Worm (Caenorhabditis elegans) whole organism, L4 larva: ENCODE data around the gene nhr-252.
A peak's percentile ranks its signal among the peaks of the same experiment; 100 is the strongest.

Experiments
- D1046.2 ChIP-seq: fragments of 200-800 bp; sonication (Bioruptor generic); IDR thresholded peaks from 2 replicates; pipeline ENCODE4 v1.3.6; 2022; ENCODE audit warnings: missing genetic modification characterization, missing compliant biosample characterization
- F26F4.8 ChIP-seq: fragments of 200-800 bp; sonication (Bioruptor generic); conservative IDR thresholded peaks from 2 replicates; pipeline ENCODE4 v1.3.6; 2022; ENCODE audit warnings: missing genetic modification characterization, missing compliant biosample characterization
- F37D6.2 ChIP-seq: sonication (generic microtip); optimal IDR thresholded peaks from 2 replicates; lab custom pipeline; 2016; ENCODE audit warnings: mild to moderate bottlenecking, missing genetic modification characterization, missing compliant biosample characterization
- F44E2.7 ChIP-seq: fragments of 200-800 bp; sonication (Bioruptor generic); IDR thresholded peaks from 2 replicates; pipeline ENCODE4 v2.1.2; 2022; ENCODE audit warnings: missing genetic modification characterization, missing compliant biosample characterization
- Y105C5A.15 ChIP-seq: fragments of 200-800 bp; sonication (Bioruptor generic); IDR thresholded peaks from 2 replicates; pipeline ENCODE4 v1.3.6; 2022; ENCODE audit warnings: missing genetic modification characterization, missing compliant biosample characterization
- Y5F2A.4 ChIP-seq: fragments of 200-800 bp; sonication (Bioruptor generic); optimal IDR thresholded peaks from 2 replicates; lab custom pipeline; 2018; ENCODE audit warnings: mild to moderate bottlenecking, missing genetic modification characterization, missing compliant biosample characterization
- ZK337.2 ChIP-seq: fragments of 200-800 bp; sonication (Bioruptor generic); IDR thresholded peaks from 2 replicates; pipeline ENCODE4 v1.3.6; 2022; ENCODE audit warnings: missing genetic modification reagents, missing genetic modification characterization, missing compliant biosample characterization
- aha-1 ChIP-seq: fragments of 150-350 bp; peaks from one replicate; lab custom pipeline; 2014; ENCODE audit warnings: missing biosample characterization, missing genetic modification characterization
- arid-1 ChIP-seq: fragments of 200-800 bp; sonication (Bioruptor generic); conservative IDR thresholded peaks from 2 replicates; pipeline ENCODE4 v1.3.6; 2022; ENCODE audit warnings: missing genetic modification reagents, missing genetic modification characterization, missing compliant biosample characterization
- attf-4 ChIP-seq: sonication (generic microtip); optimal IDR thresholded peaks from 3 replicates; lab custom pipeline; 2017; ENCODE audit warnings: missing biosample characterization, missing genetic modification characterization
- ceh-32 ChIP-seq: sonication (generic microtip); optimal IDR thresholded peaks from 2 replicates; lab custom pipeline; 2016; ENCODE audit warnings: mild to moderate bottlenecking, missing genetic modification characterization, missing compliant biosample characterization; ENCODE audit not compliant: poor library complexity
- ceh-44 ChIP-seq: fragments of 200-800 bp; sonication (Bioruptor generic); IDR thresholded peaks from 2 replicates; pipeline ENCODE4 v1.3.6; 2022; ENCODE audit warnings: missing genetic modification reagents, missing genetic modification characterization, missing compliant biosample characterization
- ceh-62 ChIP-seq: sonication (generic microtip); optimal IDR thresholded peaks from 2 replicates; lab custom pipeline; 2017; ENCODE audit warnings: missing biosample characterization, missing genetic modification characterization
- cey-2 ChIP-seq: sonication (generic microtip); optimal IDR thresholded peaks from 3 replicates; lab custom pipeline; 2017; ENCODE audit warnings: missing genetic modification characterization, mild to moderate bottlenecking, missing compliant biosample characterization, antibody characterized with exemption, borderline replicate concordance; ENCODE audit not compliant: insufficient read depth
- ctbp-1 ChIP-seq: fragments of 200-800 bp; sonication (Bioruptor generic); IDR thresholded peaks from 2 replicates; pipeline ENCODE4 v1.3.6; 2022; ENCODE audit warnings: missing genetic modification reagents, missing genetic modification characterization, missing compliant biosample characterization
- daf-16 ChIP-seq, 3 experiments: sonication (generic microtip); optimal IDR thresholded peaks; 2 replicates each; lab custom pipeline; 2016 to 2017; ENCODE audit warnings: missing genetic modification characterization in 3 of 3, missing genetic modification reagents in 3 of 3, mild to moderate bottlenecking in 2 of 3, missing compliant biosample characterization in 2 of 3, missing biosample characterization in 1 of 3, moderate library complexity in 1 of 3
- daf-8 ChIP-seq: fragments of 200-800 bp; sonication (Bioruptor generic); IDR thresholded peaks from 2 replicates; pipeline ENCODE4 v1.3.6; 2022; ENCODE audit warnings: missing genetic modification characterization, missing compliant biosample characterization
- dmd-8 ChIP-seq: fragments of 200-800 bp; sonication (Bioruptor generic); IDR thresholded peaks from 2 replicates; pipeline ENCODE4 v1.3.6; 2022; ENCODE audit warnings: missing genetic modification characterization, missing compliant biosample characterization
- dmd-9 ChIP-seq: fragments of 200-800 bp; sonication (Bioruptor generic); IDR thresholded peaks from 2 replicates; pipeline ENCODE4 v1.3.6; 2022; ENCODE audit warnings: missing genetic modification reagents, missing genetic modification characterization, missing compliant biosample characterization
- dve-1 ChIP-seq: sonication (generic microtip); optimal IDR thresholded peaks from 2 replicates; lab custom pipeline; 2017; ENCODE audit warnings: antibody characterized with exemption, mild to moderate bottlenecking, missing genetic modification characterization, missing compliant biosample characterization; ENCODE audit not compliant: insufficient read depth
- egl-43 ChIP-seq: fragments of 200-800 bp; sonication (Bioruptor generic); IDR thresholded peaks from 2 replicates; pipeline ENCODE4 v1.3.6; 2022; ENCODE audit warnings: missing genetic modification reagents, missing genetic modification characterization, missing compliant biosample characterization
- fos-1 ChIP-seq: fragments of 150-350 bp; optimal IDR thresholded peaks from 2 replicates; lab custom pipeline; 2014; ENCODE audit warnings: missing biosample characterization, missing genetic modification characterization
- gei-8 ChIP-seq: fragments of 200-800 bp; sonication (Bioruptor generic); optimal IDR thresholded peaks from 2 replicates; lab custom pipeline; 2018; ENCODE audit warnings: mild to moderate bottlenecking, missing genetic modification characterization, missing compliant biosample characterization
- hlh-30 ChIP-seq: sonication (generic microtip); optimal IDR thresholded peaks from 2 replicates; lab custom pipeline; 2017; ENCODE audit warnings: antibody characterized with exemption, mild to moderate bottlenecking, missing genetic modification characterization, missing compliant biosample characterization; ENCODE audit not compliant: insufficient read depth
- hmg-1.1 ChIP-seq: fragments of 200-800 bp; sonication (Bioruptor generic); IDR thresholded peaks from 2 replicates; pipeline ENCODE4 v1.3.6; 2022; ENCODE audit warnings: missing genetic modification reagents, missing genetic modification characterization, missing compliant biosample characterization
- jun-1 ChIP-seq: fragments of 150-350 bp; optimal IDR thresholded peaks from 2 replicates; lab custom pipeline; 2014; ENCODE audit warnings: missing biosample characterization, missing genetic modification reagents, missing genetic modification characterization
- lin-15B ChIP-seq: fragments of 150-350 bp; sonication (generic microtip); optimal IDR thresholded peaks from 3 replicates; lab custom pipeline; 2014; ENCODE audit warnings: missing biosample characterization, missing genetic modification characterization
- lin-39 ChIP-seq: fragments of 150-350 bp; optimal IDR thresholded peaks from 2 replicates; lab custom pipeline; 2014; ENCODE audit warnings: missing biosample characterization, missing genetic modification reagents, missing genetic modification characterization
- madf-9 ChIP-seq: fragments of 200-800 bp; sonication (Bioruptor generic); conservative IDR thresholded peaks from 2 replicates; pipeline ENCODE4 v1.3.6; 2022; ENCODE audit warnings: missing genetic modification reagents, missing genetic modification characterization, missing compliant biosample characterization
- mep-1 ChIP-seq: fragments of 150-350 bp; sonication (generic microtip); optimal IDR thresholded peaks from 3 replicates; lab custom pipeline; 2014; ENCODE audit warnings: missing biosample characterization, missing genetic modification characterization
- mxl-2 ChIP-seq: fragments of 200-800 bp; sonication (Bioruptor generic); conservative IDR thresholded peaks from 2 replicates; pipeline ENCODE4 v1.3.6; 2022; ENCODE audit warnings: missing genetic modification reagents, missing genetic modification characterization, missing compliant biosample characterization
- nhr-11 ChIP-seq: fragments of 150-350 bp; optimal IDR thresholded peaks from 2 replicates; lab custom pipeline; 2014; ENCODE audit warnings: missing biosample characterization, missing genetic modification characterization
- nhr-111 ChIP-seq: fragments of 200-800 bp; sonication (Bioruptor generic); optimal IDR thresholded peaks from 2 replicates; lab custom pipeline; 2018; ENCODE audit warnings: mild to moderate bottlenecking, missing genetic modification characterization, missing compliant biosample characterization
- nhr-25 ChIP-seq: sonication (generic microtip); optimal IDR thresholded peaks from 2 replicates; lab custom pipeline; 2017; ENCODE audit warnings: missing genetic modification characterization, mild to moderate bottlenecking, missing compliant biosample characterization, antibody characterized with exemption, moderate library complexity, borderline replicate concordance; ENCODE audit not compliant: insufficient read depth
- nhr-28 ChIP-seq: fragments of 150-350 bp; optimal IDR thresholded peaks from 2 replicates; lab custom pipeline; 2014; ENCODE audit warnings: missing biosample characterization, missing genetic modification characterization
- nhr-48 ChIP-seq: sonication (generic microtip); optimal IDR thresholded peaks from 2 replicates; lab custom pipeline; 2016; ENCODE audit warnings: mild to moderate bottlenecking, missing genetic modification characterization, missing compliant biosample characterization
- nhr-77 ChIP-seq: fragments of 150-350 bp; optimal IDR thresholded peaks from 2 replicates; lab custom pipeline; 2014; ENCODE audit warnings: missing biosample characterization, missing genetic modification characterization
- php-3 ChIP-seq: fragments of 200-800 bp; sonication (Bioruptor generic); IDR thresholded peaks from 2 replicates; pipeline ENCODE4 v1.3.6; 2022; ENCODE audit warnings: missing genetic modification reagents, missing genetic modification characterization, missing compliant biosample characterization
- rbr-2 ChIP-seq: sonication (generic microtip); optimal IDR thresholded peaks from 2 replicates; lab custom pipeline; 2016; ENCODE audit warnings: missing genotype, missing genetic modification characterization, missing compliant biosample characterization
- skn-1 ChIP-seq: fragments of 150-350 bp; optimal IDR thresholded peaks from 2 replicates; lab custom pipeline; 2014; ENCODE audit warnings: missing biosample characterization, missing genetic modification characterization
- spr-1 ChIP-seq: sonication (generic microtip); optimal IDR thresholded peaks from 2 replicates; lab custom pipeline; 2016; ENCODE audit warnings: mild to moderate bottlenecking, missing genetic modification characterization, missing compliant biosample characterization
- unc-62 ChIP-seq, 3 experiments: fragments of 150-350 bp in 1 of 3; sonication (generic microtip); optimal IDR thresholded peaks in 2 of 3; peaks in 1 of 3; 1 replicate in 1 of 3; 2 replicates in 2 of 3; lab custom pipeline; 2014 to 2017; ENCODE audit warnings: missing biosample characterization in 3 of 3, missing genetic modification characterization in 3 of 3, missing genetic modification reagents in 3 of 3, missing genotype in 1 of 3
- vab-7 ChIP-seq: fragments of 200-800 bp; sonication (Bioruptor generic); IDR thresholded peaks from 2 replicates; pipeline ENCODE4 v1.3.6; 2022; ENCODE audit warnings: missing genetic modification reagents, missing genetic modification characterization, missing compliant biosample characterization
- zfp-2 ChIP-seq: sonication (generic microtip); optimal IDR thresholded peaks from 2 replicates; lab custom pipeline; 2016; ENCODE audit warnings: mild to moderate bottlenecking, missing genetic modification characterization, missing compliant biosample characterization
- zfp-3 ChIP-seq: fragments of 200-800 bp; sonication (Bioruptor generic); conservative IDR thresholded peaks from 2 replicates; pipeline ENCODE4 v1.3.6; 2022; ENCODE audit warnings: missing genetic modification reagents, missing genetic modification characterization, missing compliant biosample characterization
- ztf-7 ChIP-seq: fragments of 150-350 bp; optimal IDR thresholded peaks from 2 replicates; lab custom pipeline; 2014; ENCODE audit warnings: missing biosample characterization, missing genetic modification characterization

The nhr-252 gene

DNA sequence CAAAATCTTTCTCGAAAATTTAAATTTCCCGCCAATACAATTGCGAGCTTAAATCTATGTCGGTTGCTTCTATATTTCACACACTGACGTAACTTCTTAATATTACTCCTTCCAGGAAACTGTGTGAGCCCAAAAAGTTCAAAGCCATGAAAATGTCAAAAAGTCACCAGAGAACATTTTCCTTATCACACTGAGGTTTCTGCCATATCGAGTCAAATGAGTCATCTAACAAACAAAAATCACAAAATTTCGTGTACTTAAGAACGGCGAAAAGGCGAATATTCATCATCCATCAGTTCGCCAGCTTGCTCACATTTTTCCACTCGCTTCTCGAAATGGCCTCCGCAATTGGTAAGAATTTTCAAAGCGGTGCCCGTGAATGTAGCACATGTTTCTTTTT, 45.3 kb downstream of the nhr-252 start, which contains the start of gene M02H5.8 (continued):
- TF ChIP-seq egl-43 (GFP tag; lab: Robert Waterston, UW) = no peak
- TF ChIP-seq jun-1 (tag; lab: Kevin White, UChicago) = no peak
- no peak for TF ChIP-seq nhr-48 (tag; lab: Kevin White, UChicago)
- no peak for TF ChIP-seq ceh-32 (tag; lab: Kevin White, UChicago)
- no peak for TF ChIP-seq lin-39 (tag; lab: Kevin White, UChicago)
- no peak for TF ChIP-seq nhr-11 (tag; lab: Kevin White, UChicago)
- no peak for TF ChIP-seq F37D6.2 (tag; lab: Kevin White, UChicago)
- TF ChIP-seq nhr-25 (tag; lab: Kevin White, UChicago) = no peak
- TF ChIP-seq spr-1 (tag; lab: Kevin White, UChicago) = no peak
- TF ChIP-seq dmd-8 (GFP tag; lab: Robert Waterston, UW) = no peak
- TF ChIP-seq hlh-30 = no peak
- TF ChIP-seq aha-1 (tag; lab: Kevin White, UChicago) = peak; percentile 94
- no peak for TF ChIP-seq ceh-44 (GFP tag; lab: Robert Waterston, UW)

DNA sequence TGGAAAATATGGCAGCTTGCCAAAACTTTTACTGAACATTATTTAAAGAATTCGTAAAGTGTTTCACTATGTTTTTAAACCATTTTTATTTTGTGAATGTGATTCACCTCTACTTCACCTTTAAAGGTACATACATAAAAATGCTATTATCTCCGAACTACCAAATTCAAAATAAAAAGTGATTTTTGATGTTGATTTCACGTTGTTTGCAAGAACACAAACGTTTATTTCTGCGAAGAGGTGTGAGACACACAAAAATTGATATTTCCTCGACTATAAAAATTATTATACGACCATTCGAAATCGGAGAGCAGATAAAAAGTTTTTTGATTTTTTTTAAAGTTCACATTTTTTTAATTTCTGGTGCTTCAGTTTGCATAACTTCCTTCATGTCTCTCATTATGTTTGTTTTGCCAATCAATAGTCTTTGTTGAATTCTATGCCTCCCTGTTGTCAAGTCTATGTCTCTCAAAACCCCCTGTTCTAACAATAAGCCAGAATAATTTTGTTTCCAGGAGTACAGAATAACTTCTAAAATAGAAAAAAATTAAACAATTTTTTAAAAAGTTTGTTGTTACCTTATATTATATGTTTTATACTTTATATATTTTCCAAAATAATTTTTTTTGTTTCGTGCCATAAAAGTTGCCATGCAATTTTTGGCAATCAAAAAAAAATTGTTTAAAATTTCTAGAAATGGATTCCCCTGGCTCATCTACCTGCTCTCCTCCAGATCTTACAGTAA, 46.5 kb downstream of the nhr-252 start, which contains the start of gene nhr-123:
nhr-123 (plus strand) TSS at position 695 of the 745 bp plus-strand sequence.
- TF ChIP-seq hmg-1.1 (no peak), F44E2.7 (GFP tag; lab: Robert Waterston, UW) (no peak), lin-15B (tag; lab: Kevin White, UChicago) (no peak), madf-9 (GFP tag; lab: Robert Waterston, UW) (no peak), vab-7 (no peak), nhr-77 (tag; lab: Kevin White, UChicago) (no peak), fos-1 (no peak), ceh-32 (tag; lab: Kevin White, UChicago) (no peak), nhr-111 (GFP tag; lab: Kevin White, UChicago) (no peak), gei-8 (no peak), unc-62 (GFP tag; optimal IDR thresholded peaks at IDR 0.05 in 1 of 2; lab: Kevin White, UChicago) (peak in 1 of 2 experiments; percentile 25), unc-62 (tag; optimal IDR thresholded peaks at IDR 0.05; lab: Kevin White, UChicago) (no peak), Y105C5A.15 (GFP tag; lab: Robert Waterston, UW) (no peak), ztf-7 (no peak), mep-1 (tag; lab: Kevin White, UChicago) (no peak), aha-1 (tag; lab: Kevin White, UChicago) (no peak), nhr-48 (tag; lab: Kevin White, UChicago) (no peak), attf-4 (no peak), ctbp-1 (no peak), cey-2 (tag; lab: Kevin White, UChicago) (no peak), nhr-28 (tag; lab: Kevin White, UChicago) (peak; percentile 46), D1046.2 (GFP tag; lab: Robert Waterston, UW) (no peak), zfp-3 (GFP tag; lab: Robert Waterston, UW) (no peak), mxl-2 (no peak), F37D6.2 (tag; lab: Kevin White, UChicago) (no peak), dve-1 (tag; lab: Kevin White, UChicago) (peak; percentile 5), spr-1 (tag; lab: Kevin White, UChicago) (no peak), arid-1 (GFP tag; lab: Robert Waterston, UW) (no peak), ceh-62 (tag; lab: Kevin White, UChicago) (no peak), daf-16 (GFP tag; optimal IDR thresholded peaks at IDR 0.05; lab: Kevin White, UChicago) (no peak), daf-16 (tag; optimal IDR thresholded peaks at IDR 0.05; lab: Kevin White, UChicago) (peak; percentile 67), ZK337.2 (GFP tag; lab: Robert Waterston, UW) (no peak), dmd-9 (no peak), daf-8 (GFP tag; lab: Robert Waterston, UW) (no peak), Y5F2A.4 (GFP tag; lab: Kevin White, UChicago) (no peak), skn-1 (tag; lab: Kevin White, UChicago) (no peak), F26F4.8 (GFP tag; lab: Robert Waterston, UW) (no peak), rbr-2 (tag; lab: Kevin White, UChicago) (no peak), php-3 (GFP tag; lab: Robert Waterston, UW) (0 out of 2 replicates have a peak, but pooled peaks have one; percentile 21), zfp-2 (tag; lab: Kevin White, UChicago) (no peak)
